Worm (Caenorhabditis elegans): Measurements from ENCODE around the gene rad-51.

The rad-51 gene

ce11 chrIV:10245666-10246210 lies 38.3 kb downstream of the rad-51 start, which contains the start of gene F01G10.10 (continued):
- TF ChIP-seq spr-3 (GFP tag; optimal IDR thresholded peaks at IDR 0.05) (no peak), fkh-10 (GFP tag; optimal IDR thresholded peaks at IDR 0.05) (no peak), lin-38 (GFP tag; IDR thresholded peaks at IDR 0.05) (peak; percentile 48), mes-2 (tag; optimal IDR thresholded peaks at IDR 0.05; ENCODE audit: poor library complexity, severe bottlenecking) (peak; percentile 33), Y48G9A.11 (GFP tag; IDR thresholded peaks at IDR 0.05) (0 out of 2 replicates have a peak, but pooled peaks have one; percentile 35), arid-1 (GFP tag; conservative IDR thresholded peaks at IDR 0.05) (0 out of 2 replicates have a peak, but pooled peaks have one; percentile 60), T26A8.4 (GFP tag; IDR thresholded peaks at IDR 0.05) (peak; percentile 36; the same call in 1 of the 2 replicates), aha-1 (tag) (peak; percentile 2), nhr-28 (tag; optimal IDR thresholded peaks at IDR 0.05) (peak; percentile 13), nhr-10 (tag; optimal IDR thresholded peaks at IDR 0.05) (no peak), lim-7 (GFP tag; IDR thresholded peaks at IDR 0.05) (peak; percentile 57; the same call in 1 of the 2 replicates), R02D3.7 (tag; optimal IDR thresholded peaks at IDR 0.05) (no peak), Y75B8A.6 (GFP tag; IDR thresholded peaks at IDR 0.05) (peak; percentile 3; the same call in 1 of the 2 replicates), ama-1 (optimal IDR thresholded peaks at IDR 0.05) (peak; percentile 59), dmd-8 (GFP tag; IDR thresholded peaks at IDR 0.05) (0 out of 2 replicates have a peak, but pooled peaks have one; percentile 4), dve-1 (tag; optimal IDR thresholded peaks at IDR 0.05; ENCODE audit: insufficient read depth) (peak; percentile 6), mdl-1 (tag; optimal IDR thresholded peaks at IDR 0.05) (peak in 1 of 2 experiments; percentile 16), nhr-111 (GFP tag; optimal IDR thresholded peaks at IDR 0.05) (peak; percentile 13), zfp-3 (GFP tag; conservative IDR thresholded peaks at IDR 0.05) (peak; percentile 85; the same call in 1 of the 2 replicates)

DNA sequence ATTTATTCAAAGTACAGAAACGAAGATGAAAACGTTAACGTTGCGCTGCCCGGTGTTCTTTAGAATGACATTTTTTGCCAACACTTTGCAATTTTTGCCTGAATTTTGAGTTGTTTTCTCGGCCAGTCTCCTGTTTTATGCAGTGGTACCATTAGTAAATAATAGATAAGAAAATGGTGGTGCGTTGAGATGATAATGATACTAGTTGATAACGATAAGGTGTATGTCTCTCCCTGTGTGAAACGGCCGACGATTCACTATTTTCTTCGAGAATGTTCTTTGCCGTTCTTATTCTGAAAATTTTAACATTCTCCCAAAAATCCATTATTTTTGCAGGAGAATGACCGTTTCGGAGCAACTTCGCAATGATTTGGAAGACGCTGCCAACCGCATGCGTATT lies 40.8 kb downstream of the rad-51 start, which contains the start of gene tkt-1:
TSS of gene tkt-1 (plus strand) at position 337 of the 400 bp plus-strand sequence.
- peak; percentile 49 for TF ChIP-seq hlh-11 (tag; optimal IDR thresholded peaks at IDR 0.05)
- TF ChIP-seq Y75B8A.6 (GFP tag; IDR thresholded peaks at IDR 0.05) = 0 out of 2 replicates have a peak, but pooled peaks have one; percentile 41
- no peak for TF ChIP-seq daf-16 (GFP tag; optimal IDR thresholded peaks at IDR 0.05)
- peak; percentile 94 for TF ChIP-seq daf-16 (tag; optimal IDR thresholded peaks at IDR 0.05)
- no peak for TF ChIP-seq lin-29 (GFP tag; IDR thresholded peaks at IDR 0.05)
- TF ChIP-seq aha-1 (tag) = no peak
- peak; percentile 21 for TF ChIP-seq hlh-30 (tag; optimal IDR thresholded peaks at IDR 0.05; ENCODE audit: insufficient read depth)
- peak; percentile 10 for TF ChIP-seq lin-13 (GFP tag; optimal IDR thresholded peaks at IDR 0.05)
- 0 out of 2 replicates have a peak, but pooled peaks have one; percentile 18 for TF ChIP-seq tra-1 (GFP tag; IDR thresholded peaks at IDR 0.05)
- TF ChIP-seq dve-1 (tag; optimal IDR thresholded peaks at IDR 0.05; ENCODE audit: insufficient read depth) = peak; percentile 52
- peak; percentile 23 for TF ChIP-seq lin-38 (GFP tag; IDR thresholded peaks at IDR 0.05)
- peak; percentile 2 for TF ChIP-seq mep-1 (tag; optimal IDR thresholded peaks at IDR 0.05)
- peak; percentile 25 for TF ChIP-seq nhr-48 (tag; optimal IDR thresholded peaks at IDR 0.05)
- TF ChIP-seq T20F7.1 (GFP tag; optimal IDR thresholded peaks at IDR 0.05) = peak; percentile 14
- TF ChIP-seq dmd-6 (GFP tag; IDR thresholded peaks at IDR 0.05) = peak; percentile 72
- peak; percentile 19; the same call in 1 of the 2 replicates for TF ChIP-seq php-3 (GFP tag; IDR thresholded peaks at IDR 0.05)
- peak; percentile 36 for TF ChIP-seq nhr-10 (tag; optimal IDR thresholded peaks at IDR 0.05)
- peak; percentile 71 for TF ChIP-seq pqm-1 (tag; optimal IDR thresholded peaks at IDR 0.05)
- TF ChIP-seq lsy-2 (tag; optimal IDR thresholded peaks at IDR 0.05) = peak in 1 of 2 experiments; percentile 9
- TF ChIP-seq nhr-77 (tag; optimal IDR thresholded peaks at IDR 0.05) = peak; percentile 25
- TF ChIP-seq tag-97 (GFP tag; IDR thresholded peaks at IDR 0.05) = no peak
- peak; percentile 67 for TF ChIP-seq nhr-28 (tag; optimal IDR thresholded peaks at IDR 0.05)
- TF ChIP-seq ZK546.5 (tag; optimal IDR thresholded peaks at IDR 0.05) = no peak
- TF ChIP-seq saeg-2 (GFP tag; IDR thresholded peaks at IDR 0.05) = no peak
- TF ChIP-seq zip-2 (tag; optimal IDR thresholded peaks at IDR 0.05) = no peak
- TF ChIP-seq lir-3 (tag; optimal IDR thresholded peaks at IDR 0.05) = no peak
- no peak for TF ChIP-seq arid-1 (GFP tag; conservative IDR thresholded peaks at IDR 0.05)

Measured in whole organism, L4 larva.